Worm (Caenorhabditis elegans) whole organism, mixed stage, embryonic: Measurements from ENCODE around the gene srt-64.

ENCODE experiments used
- M03D4.4 ChIP-seq: sonication (generic microtip); optimal IDR thresholded peaks from 2 replicates; lab custom pipeline; 2017; ENCODE audit warnings: mild to moderate bottlenecking, missing genetic modification characterization, missing compliant biosample characterization
- blmp-1 ChIP-seq: fragments of 150-350 bp; optimal IDR thresholded peaks from 2 replicates; lab custom pipeline; 2014; ENCODE audit warnings: missing biosample characterization, missing genetic modification characterization
- ceh-39 ChIP-seq: fragments of 150-350 bp; optimal IDR thresholded peaks from 2 replicates; lab custom pipeline; 2014; ENCODE audit warnings: missing biosample characterization, missing genetic modification characterization
- ceh-43 ChIP-seq: fragments of 200-800 bp; sonication (Bioruptor generic); optimal IDR thresholded peaks from 2 replicates; lab custom pipeline; 2018; ENCODE audit warnings: mild to moderate bottlenecking, missing genetic modification characterization, moderate library complexity, missing compliant biosample characterization
- ceh-83 ChIP-seq: fragments of 200-800 bp; sonication (Bioruptor generic); optimal IDR thresholded peaks from 2 replicates; lab custom pipeline; 2018; ENCODE audit warnings: mild to moderate bottlenecking, missing genetic modification characterization, missing compliant biosample characterization
- ces-1 ChIP-seq: fragments of 150-350 bp; optimal IDR thresholded peaks from 2 replicates; lab custom pipeline; 2014; ENCODE audit warnings: missing biosample characterization, missing genetic modification reagents, missing genetic modification characterization
- cnd-1 ChIP-seq: fragments of 200-800 bp; sonication (Bioruptor generic); optimal IDR thresholded peaks from 2 replicates; lab custom pipeline; 2018; ENCODE audit warnings: mild to moderate bottlenecking, missing genetic modification characterization, missing compliant biosample characterization
- drap-1 ChIP-seq: fragments of 200-800 bp; sonication (Bioruptor generic); optimal IDR thresholded peaks from 3 replicates; lab custom pipeline; 2018; ENCODE audit warnings: mild to moderate bottlenecking, missing genetic modification characterization, missing compliant biosample characterization
- elt-1 ChIP-seq: sonication (generic microtip); optimal IDR thresholded peaks from 2 replicates; lab custom pipeline; 2017; ENCODE audit warnings: missing genetic modification characterization, mild to moderate bottlenecking, missing compliant biosample characterization, antibody characterized with exemption, moderate library complexity, borderline replicate concordance; ENCODE audit not compliant: insufficient read depth
- elt-3 ChIP-seq: fragments of 150-350 bp; optimal IDR thresholded peaks from 2 replicates; lab custom pipeline; 2014; ENCODE audit warnings: missing biosample characterization, missing genetic modification characterization
- flh-1 ChIP-seq: fragments of 200-800 bp; sonication (Bioruptor generic); optimal IDR thresholded peaks from 2 replicates; lab custom pipeline; 2018; ENCODE audit warnings: mild to moderate bottlenecking, missing genetic modification characterization, moderate library complexity, missing compliant biosample characterization
- ham-2 ChIP-seq: fragments of 200-800 bp; sonication (Bioruptor generic); optimal IDR thresholded peaks from 2 replicates; lab custom pipeline; 2018; ENCODE audit warnings: mild to moderate bottlenecking, missing genetic modification characterization, missing compliant biosample characterization
- hlh-1 ChIP-seq: fragments of 150-350 bp; optimal IDR thresholded peaks from 2 replicates; lab custom pipeline; 2014; ENCODE audit warnings: missing biosample characterization, missing genetic modification reagents, missing genetic modification characterization
- lin-13 ChIP-seq: fragments of 150-350 bp; optimal IDR thresholded peaks from 2 replicates; lab custom pipeline; 2014; ENCODE audit warnings: missing biosample characterization, missing genetic modification characterization
- lin-32 ChIP-seq: fragments of 200-800 bp; sonication (Bioruptor generic); optimal IDR thresholded peaks from 2 replicates; lab custom pipeline; 2018; ENCODE audit warnings: mild to moderate bottlenecking, missing genetic modification characterization, missing compliant biosample characterization
- lsy-2 ChIP-seq: fragments of 150-350 bp; optimal IDR thresholded peaks from 2 replicates; lab custom pipeline; 2014; ENCODE audit warnings: missing biosample characterization, missing genetic modification characterization
- mab-5 ChIP-seq: fragments of 150-350 bp; optimal IDR thresholded peaks from 2 replicates; lab custom pipeline; 2014; ENCODE audit warnings: missing biosample characterization, missing genetic modification characterization
- mls-2 ChIP-seq: sonication (generic microtip); optimal IDR thresholded peaks from 2 replicates; lab custom pipeline; 2016; ENCODE audit warnings: mild to moderate bottlenecking, missing genetic modification characterization, moderate library complexity, missing compliant biosample characterization
- nhr-12 ChIP-seq: fragments of 150-350 bp; optimal IDR thresholded peaks from 2 replicates; lab custom pipeline; 2014; ENCODE audit warnings: missing biosample characterization, missing genetic modification characterization
- nhr-2 ChIP-seq: fragments of 150-350 bp; optimal IDR thresholded peaks from 2 replicates; lab custom pipeline; 2014; ENCODE audit warnings: missing biosample characterization, missing genetic modification characterization
- nhr-237 ChIP-seq: fragments of 150-350 bp; optimal IDR thresholded peaks from 2 replicates; lab custom pipeline; 2014; ENCODE audit warnings: missing biosample characterization, missing genetic modification characterization
- nhr-28 ChIP-seq: fragments of 150-350 bp; optimal IDR thresholded peaks from 2 replicates; lab custom pipeline; 2014; ENCODE audit warnings: missing biosample characterization, missing genetic modification characterization
- nhr-76 ChIP-seq: sonication (generic microtip); optimal IDR thresholded peaks from 2 replicates; lab custom pipeline; 2017; ENCODE audit warnings: missing biosample characterization, missing genetic modification characterization
- pha-4 ChIP-seq: fragments of 150-350 bp; optimal IDR thresholded peaks from 2 replicates; lab custom pipeline; 2018; ENCODE audit warnings: missing biosample characterization, missing genetic modification reagents, missing genetic modification characterization
- sem-2 ChIP-seq: fragments of 200-800 bp; sonication (Bioruptor generic); optimal IDR thresholded peaks from 2 replicates; lab custom pipeline; 2018; ENCODE audit warnings: mild to moderate bottlenecking, missing genetic modification characterization, missing compliant biosample characterization
- snpc-4 ChIP-seq: fragments of 150-350 bp; optimal IDR thresholded peaks from 2 replicates; lab custom pipeline; 2014; ENCODE audit warnings: missing biosample characterization, missing genetic modification characterization
- sptf-1 ChIP-seq: sonication (generic microtip); optimal IDR thresholded peaks from 2 replicates; lab custom pipeline; 2017; ENCODE audit warnings: mild to moderate bottlenecking, missing genetic modification characterization, moderate library complexity, missing compliant biosample characterization
- tbx-8 ChIP-seq: fragments of 200-800 bp; sonication (Bioruptor generic); optimal IDR thresholded peaks from 2 replicates; lab custom pipeline; 2018; ENCODE audit warnings: mild to moderate bottlenecking, missing genetic modification characterization, moderate library complexity, missing compliant biosample characterization
- unc-120 ChIP-seq: sonication (generic microtip); optimal IDR thresholded peaks from 2 replicates; lab custom pipeline; 2017; ENCODE audit warnings: missing genetic modification characterization, missing compliant biosample characterization; ENCODE audit not compliant: poor library complexity, severe bottlenecking
- unc-62 ChIP-seq: fragments of 150-350 bp; optimal IDR thresholded peaks from 2 replicates; lab custom pipeline; 2014; ENCODE audit warnings: missing biosample characterization, missing genetic modification reagents, missing genetic modification characterization
- zip-8 ChIP-seq: fragments of 150-350 bp; optimal IDR thresholded peaks from 2 replicates; lab custom pipeline; 2014; ENCODE audit warnings: missing biosample characterization, missing genetic modification characterization
- ztf-11 ChIP-seq: fragments of 150-350 bp; optimal IDR thresholded peaks from 2 replicates; lab custom pipeline; 2014; ENCODE audit warnings: missing biosample characterization, missing genetic modification characterization

The srt-64 gene

DNA sequence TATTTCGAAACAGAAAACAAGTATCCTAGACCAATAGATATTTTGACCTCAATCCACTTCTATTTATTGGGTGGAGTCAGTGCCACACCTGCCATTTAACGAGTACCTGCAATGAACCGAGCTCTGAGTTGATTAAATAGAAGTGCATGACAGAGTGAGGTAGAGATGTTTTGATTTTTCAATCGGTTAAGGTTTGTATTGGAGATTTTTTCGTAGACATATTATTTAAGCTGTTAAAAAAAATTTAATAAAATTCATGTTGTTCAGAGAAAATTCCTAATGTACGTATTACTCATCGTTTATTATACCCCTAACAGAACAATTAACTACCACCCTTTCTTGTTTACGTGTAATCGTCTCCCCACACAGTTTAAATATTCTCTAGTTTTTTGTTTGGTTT, 14.0 kb downstream of the srt-64 start, which contains the start of gene srx-38:
srx-38 (minus strand) TSS at position 101 of the 400 bp plus-strand sequence.
- TF ChIP-seq ceh-39 (tag; lab: Kevin White, UChicago) = no peak
- TF ChIP-seq sem-2 (GFP tag; lab: Kevin White, UChicago) = no peak
- no peak for TF ChIP-seq flh-1
- no peak for TF ChIP-seq ham-2 (GFP tag; lab: Kevin White, UChicago)
- no peak for TF ChIP-seq sptf-1 (tag; lab: Kevin White, UChicago)
- no peak for TF ChIP-seq nhr-12

DNA sequence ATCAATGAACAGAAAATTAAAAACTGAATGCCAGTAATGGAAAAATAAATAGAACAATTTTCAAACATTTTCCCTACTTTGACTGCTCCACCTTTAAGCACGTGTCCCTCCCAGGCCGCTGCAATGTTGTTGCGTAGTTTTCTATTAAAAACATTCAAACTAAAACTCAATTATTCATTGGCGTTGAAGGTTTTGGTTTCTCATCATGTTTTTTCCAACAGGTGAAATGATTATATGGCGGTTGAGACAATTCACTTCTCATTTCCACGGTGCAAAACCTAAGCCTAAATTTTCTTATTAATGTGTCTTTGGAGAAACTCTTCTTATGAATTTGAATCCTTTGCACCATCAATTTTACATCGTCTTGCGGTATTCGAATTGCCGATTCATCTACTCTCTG, 18.6 kb downstream of the srt-64 start, which contains the start of gene srh-130:
srh-130 (plus strand) TSS at position 301 of the 400 bp plus-strand sequence.
- TF ChIP-seq sptf-1 (tag; lab: Kevin White, UChicago) (no peak), nhr-76 (tag; lab: Kevin White, UChicago) (no peak), lin-13 (tag; lab: Kevin White, UChicago) (no peak), blmp-1 (tag; lab: Kevin White, UChicago) (no peak), mls-2 (tag; lab: Kevin White, UChicago) (no peak), ztf-11 (tag; lab: Kevin White, UChicago) (no peak), pha-4 (no peak), elt-1 (tag; lab: Kevin White, UChicago) (no peak), M03D4.4 (tag; lab: Kevin White, UChicago) (no peak), unc-120 (tag; lab: Kevin White, UChicago) (no peak), ham-2 (GFP tag; lab: Kevin White, UChicago) (no peak), ceh-43 (GFP tag; lab: Kevin White, UChicago) (no peak), snpc-4 (tag; lab: Kevin White, UChicago) (no peak), zip-8 (tag; lab: Kevin White, UChicago) (no peak), ceh-83 (no peak), nhr-28 (tag; lab: Kevin White, UChicago) (no peak), tbx-8 (GFP tag; lab: Kevin White, UChicago) (no peak), lin-32 (GFP tag; lab: Kevin White, UChicago) (no peak), hlh-1 (no peak), mab-5 (tag; lab: Kevin White, UChicago) (no peak)

DNA sequence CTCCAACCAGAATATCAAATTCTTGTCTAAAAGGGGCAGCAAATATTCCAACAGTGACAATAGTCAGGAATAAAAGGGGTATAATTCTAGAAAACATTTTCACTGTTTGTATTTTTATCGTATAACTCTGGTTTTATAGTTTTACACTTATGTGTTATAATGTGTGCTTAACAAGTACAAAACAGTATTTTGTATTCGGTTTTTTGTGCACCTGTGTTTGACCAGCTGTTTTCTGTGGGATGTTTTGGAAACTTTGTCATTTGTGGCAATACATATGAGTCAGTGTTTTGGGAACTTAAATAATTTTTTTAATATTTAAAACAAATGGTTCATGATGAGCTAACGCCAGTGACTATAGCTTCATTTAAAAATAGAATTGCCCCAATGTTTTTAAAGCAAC, 23.1 kb downstream of the srt-64 start, which contains the start of gene F14F9.6:
F14F9.6 (minus strand) TSS at position 101 of the 400 bp plus-strand sequence.
- TF ChIP-seq drap-1 (GFP tag; lab: Kevin White, UChicago) (no peak), sem-2 (GFP tag; lab: Kevin White, UChicago) (no peak), ces-1 (GFP tag; lab: Kevin White, UChicago) (no peak), flh-1 (no peak), mab-5 (tag; lab: Kevin White, UChicago) (no peak), nhr-76 (tag; lab: Kevin White, UChicago) (no peak), sptf-1 (tag; lab: Kevin White, UChicago) (no peak), M03D4.4 (tag; lab: Kevin White, UChicago) (no peak), hlh-1 (no peak), pha-4 (no peak), ztf-11 (tag; lab: Kevin White, UChicago) (no peak), cnd-1 (tag; lab: Kevin White, UChicago) (no peak), ham-2 (GFP tag; lab: Kevin White, UChicago) (no peak), lin-13 (tag; lab: Kevin White, UChicago) (no peak), lin-32 (GFP tag; lab: Kevin White, UChicago) (no peak)

DNA sequence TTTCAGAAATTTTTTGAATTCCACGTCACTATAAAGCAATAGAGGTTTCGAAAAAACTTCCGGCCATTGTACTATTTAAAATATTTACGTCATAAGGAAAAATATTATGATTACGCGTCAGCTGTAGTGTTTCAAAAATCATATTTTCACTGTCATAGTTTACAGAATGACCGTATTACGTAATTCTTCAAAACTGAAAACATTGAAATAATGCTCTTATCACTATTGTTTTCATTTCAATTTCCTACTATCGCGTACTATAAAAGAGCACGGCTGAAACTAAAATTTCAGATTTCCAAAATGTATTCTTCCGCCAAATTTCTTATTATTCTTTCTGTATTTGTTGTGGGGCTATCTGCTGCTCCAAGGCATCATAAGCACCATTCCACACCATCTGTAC, 24.9 kb downstream of the srt-64 start, which contains the start of gene F14F9.2:
F14F9.2 (plus strand) TSS at position 301 of the 400 bp plus-strand sequence.
- TF ChIP-seq elt-3 (tag; lab: Kevin White, UChicago) = no peak
- no peak for TF ChIP-seq lsy-2 (tag; lab: Kevin White, UChicago)
- TF ChIP-seq pha-4 = no peak
- peak; percentile 73 for TF ChIP-seq zip-8 (tag; lab: Kevin White, UChicago)
- TF ChIP-seq nhr-28 (tag; lab: Kevin White, UChicago) = no peak
- TF ChIP-seq snpc-4 (tag; lab: Kevin White, UChicago) = no peak
- TF ChIP-seq blmp-1 (tag; lab: Kevin White, UChicago) = no peak
- TF ChIP-seq sptf-1 (tag; lab: Kevin White, UChicago) = no peak
- TF ChIP-seq M03D4.4 (tag; lab: Kevin White, UChicago) = no peak
- TF ChIP-seq, all 35 proteins: peak for 1

DNA sequence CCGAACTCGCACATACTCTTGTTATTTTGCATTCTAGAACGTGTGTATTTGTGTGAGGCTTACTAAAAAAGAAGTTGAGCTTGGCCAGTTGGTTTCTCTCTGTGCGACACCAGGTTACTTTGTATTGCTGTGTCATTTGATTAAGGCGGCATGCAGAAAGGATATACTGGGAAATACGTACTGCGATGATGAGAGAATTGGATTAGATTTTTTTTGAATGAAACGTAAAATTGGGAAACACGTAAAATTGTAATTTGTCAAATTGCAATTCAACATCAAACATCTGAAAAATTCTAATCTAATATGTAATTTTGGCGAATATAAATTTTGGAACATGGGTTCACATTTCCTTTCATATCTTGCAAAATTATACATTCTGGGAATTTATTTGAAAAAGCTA, 25.7 kb downstream of the srt-64 start, which contains the start of gene srh-129:
srh-129 (minus strand) TSS at position 101 of the 400 bp plus-strand sequence.
- no peak for TF ChIP-seq hlh-1
- no peak for TF ChIP-seq mab-5 (tag; lab: Kevin White, UChicago)
- no peak for TF ChIP-seq M03D4.4 (tag; lab: Kevin White, UChicago)
- no peak for TF ChIP-seq nhr-237 (tag; lab: Kevin White, UChicago)
- TF ChIP-seq mls-2 (tag; lab: Kevin White, UChicago) = no peak
- no peak for TF ChIP-seq nhr-2 (tag; lab: Kevin White, UChicago)
- no peak for TF ChIP-seq lsy-2 (tag; lab: Kevin White, UChicago)
- no peak for TF ChIP-seq nhr-76 (tag; lab: Kevin White, UChicago)
- no peak for TF ChIP-seq unc-62 (GFP tag; lab: Kevin White, UChicago)
- no peak for TF ChIP-seq flh-1
- no peak for TF ChIP-seq ceh-39 (tag; lab: Kevin White, UChicago)
